Worm (Caenorhabditis elegans) whole organism, L3 larva: ENCODE measurements around the gene Y57A10A.2.

Source experiments
- R02D3.7 ChIP-seq: fragments of 150-350 bp; optimal IDR thresholded peaks from 2 replicates; lab custom pipeline; 2014; ENCODE audit warnings: missing biosample characterization, missing genetic modification characterization
- ZK546.5 ChIP-seq: sonication (generic microtip); optimal IDR thresholded peaks from 2 replicates; lab custom pipeline; 2017; ENCODE audit warnings: missing biosample characterization, missing genetic modification characterization
- aly-2 ChIP-seq: fragments of 150-350 bp; optimal IDR thresholded peaks from 2 replicates; lab custom pipeline; 2014; ENCODE audit warnings: missing biosample characterization, missing genetic modification characterization
- ama-1 ChIP-seq: fragments of 150-350 bp; optimal IDR thresholded peaks from 2 replicates; lab custom pipeline; 2018
- ceh-28 ChIP-seq: fragments of 150-350 bp; optimal IDR thresholded peaks from 2 replicates; lab custom pipeline; 2014; ENCODE audit warnings: missing biosample characterization, missing genetic modification reagents, missing genetic modification characterization
- ceh-9 ChIP-seq: sonication (generic microtip); optimal IDR thresholded peaks from 2 replicates; lab custom pipeline; 2018; ENCODE audit warnings: missing biosample characterization, missing genetic modification characterization
- daf-12 ChIP-seq: fragments of 150-350 bp; optimal IDR thresholded peaks from 2 replicates; lab custom pipeline; 2014; ENCODE audit warnings: missing biosample characterization, missing genetic modification reagents, missing genetic modification characterization
- egl-5 ChIP-seq: fragments of 150-350 bp; optimal IDR thresholded peaks from 2 replicates; lab custom pipeline; 2017; ENCODE audit warnings: missing biosample characterization, missing genetic modification reagents, missing genetic modification characterization, inconsistent platforms
- elt-1 ChIP-seq: fragments of 150-350 bp; optimal IDR thresholded peaks from 2 replicates; lab custom pipeline; 2014; ENCODE audit warnings: missing biosample characterization, missing genetic modification characterization
- elt-2 ChIP-seq: sonication (generic microtip); optimal IDR thresholded peaks from 2 replicates; lab custom pipeline; 2016; ENCODE audit warnings: missing genetic modification reagents, mild to moderate bottlenecking, missing genetic modification characterization, missing compliant biosample characterization
- fkh-10 ChIP-seq: sonication (generic microtip); optimal IDR thresholded peaks from 2 replicates; lab custom pipeline; 2017; ENCODE audit warnings: missing biosample characterization, missing genetic modification reagents, missing genetic modification characterization
- fkh-2 ChIP-seq: fragments of 150-350 bp; optimal IDR thresholded peaks from 2 replicates; lab custom pipeline; 2014; ENCODE audit warnings: missing biosample characterization, missing genetic modification reagents, missing genetic modification characterization
- hmg-11 ChIP-seq: sonication (generic microtip); optimal IDR thresholded peaks from 2 replicates; lab custom pipeline; 2016; ENCODE audit warnings: missing genetic modification characterization, missing compliant biosample characterization
- jun-1 ChIP-seq: fragments of 150-350 bp; optimal IDR thresholded peaks from 2 replicates; lab custom pipeline; 2014; ENCODE audit warnings: missing biosample characterization, missing genetic modification reagents, missing genetic modification characterization
- lin-15B ChIP-seq: fragments of 150-350 bp; optimal IDR thresholded peaks from 2 replicates; lab custom pipeline; 2014; ENCODE audit warnings: missing biosample characterization, missing genetic modification characterization
- mdl-1 ChIP-seq: fragments of 150-350 bp; optimal IDR thresholded peaks from 2 replicates; lab custom pipeline; 2014; ENCODE audit warnings: missing biosample characterization, missing genetic modification characterization
- mml-1 ChIP-seq: fragments of 150-350 bp; sonication (generic microtip); optimal IDR thresholded peaks from 3 replicates; lab custom pipeline; 2014; ENCODE audit warnings: missing biosample characterization, missing genetic modification characterization
- nfya-1 ChIP-seq: sonication (generic microtip); optimal IDR thresholded peaks from 2 replicates; lab custom pipeline; 2017; ENCODE audit warnings: missing genetic modification characterization, mild to moderate bottlenecking, missing compliant biosample characterization, antibody characterized with exemption, moderate library complexity; ENCODE audit not compliant: insufficient read depth
- nhr-11 ChIP-seq: fragments of 150-350 bp; optimal IDR thresholded peaks from 2 replicates; lab custom pipeline; 2014; ENCODE audit warnings: missing biosample characterization, missing genetic modification characterization
- nhr-23 ChIP-seq: fragments of 150-350 bp; optimal IDR thresholded peaks from 2 replicates; lab custom pipeline; 2014; ENCODE audit warnings: missing biosample characterization, missing genetic modification reagents, missing genetic modification characterization
- nhr-237 ChIP-seq: fragments of 150-350 bp; optimal IDR thresholded peaks from 2 replicates; lab custom pipeline; 2014; ENCODE audit warnings: missing biosample characterization, missing genetic modification characterization
- nhr-25 ChIP-seq: sonication (generic microtip); optimal IDR thresholded peaks from 2 replicates; lab custom pipeline; 2017; ENCODE audit warnings: missing biosample characterization, missing genetic modification characterization
- nhr-28 ChIP-seq: fragments of 150-350 bp; optimal IDR thresholded peaks from 2 replicates; lab custom pipeline; 2014; ENCODE audit warnings: missing biosample characterization, missing genetic modification characterization
- nhr-67 ChIP-seq: fragments of 150-350 bp; optimal IDR thresholded peaks from 2 replicates; lab custom pipeline; 2014; ENCODE audit warnings: missing biosample characterization, missing genetic modification characterization
- nhr-76 ChIP-seq: fragments of 150-350 bp; sonication (generic microtip); optimal IDR thresholded peaks from 5 replicates; lab custom pipeline; 2014; ENCODE audit warnings: missing biosample characterization, missing genetic modification characterization
- nhr-77 ChIP-seq: fragments of 150-350 bp; optimal IDR thresholded peaks from 2 replicates; lab custom pipeline; 2014; ENCODE audit warnings: missing biosample characterization, missing genetic modification characterization
- pha-4 ChIP-seq: fragments of 150-350 bp; optimal IDR thresholded peaks from 2 replicates; lab custom pipeline; 2014; ENCODE audit warnings: missing biosample characterization, missing genetic modification reagents, missing genetic modification characterization
- pqm-1 ChIP-seq: fragments of 150-350 bp; optimal IDR thresholded peaks from 2 replicates; lab custom pipeline; 2017; ENCODE audit warnings: missing biosample characterization, missing genetic modification characterization, inconsistent platforms
- sea-2 ChIP-seq: fragments of 150-350 bp; sonication (generic microtip); optimal IDR thresholded peaks from 4 replicates; lab custom pipeline; 2014; ENCODE audit warnings: missing biosample characterization, missing genetic modification reagents, missing genetic modification characterization
- skn-1 ChIP-seq: fragments of 150-350 bp; optimal IDR thresholded peaks from 2 replicates; lab custom pipeline; 2014; ENCODE audit warnings: missing biosample characterization, missing genetic modification characterization
- snpc-4 ChIP-seq: fragments of 150-350 bp; optimal IDR thresholded peaks from 2 replicates; lab custom pipeline; 2014; ENCODE audit warnings: missing biosample characterization, missing genetic modification characterization
- tbx-2 ChIP-seq: sonication (generic microtip); optimal IDR thresholded peaks from 2 replicates; lab custom pipeline; 2016; ENCODE audit warnings: mild to moderate bottlenecking, missing genetic modification characterization, missing compliant biosample characterization
- unc-39 ChIP-seq: sonication (generic microtip); optimal IDR thresholded peaks from 4 replicates; lab custom pipeline; 2017; ENCODE audit warnings: missing biosample characterization, missing genetic modification characterization
- unc-62 ChIP-seq: fragments of 150-350 bp; sonication (generic microtip); optimal IDR thresholded peaks from 4 replicates; lab custom pipeline; 2014; ENCODE audit warnings: missing biosample characterization, missing genetic modification reagents, missing genetic modification characterization
- ztf-11 ChIP-seq: fragments of 150-350 bp; optimal IDR thresholded peaks from 2 replicates; lab custom pipeline; 2014; ENCODE audit warnings: missing biosample characterization, missing genetic modification characterization

Y57A10A.2 gene

DNA sequence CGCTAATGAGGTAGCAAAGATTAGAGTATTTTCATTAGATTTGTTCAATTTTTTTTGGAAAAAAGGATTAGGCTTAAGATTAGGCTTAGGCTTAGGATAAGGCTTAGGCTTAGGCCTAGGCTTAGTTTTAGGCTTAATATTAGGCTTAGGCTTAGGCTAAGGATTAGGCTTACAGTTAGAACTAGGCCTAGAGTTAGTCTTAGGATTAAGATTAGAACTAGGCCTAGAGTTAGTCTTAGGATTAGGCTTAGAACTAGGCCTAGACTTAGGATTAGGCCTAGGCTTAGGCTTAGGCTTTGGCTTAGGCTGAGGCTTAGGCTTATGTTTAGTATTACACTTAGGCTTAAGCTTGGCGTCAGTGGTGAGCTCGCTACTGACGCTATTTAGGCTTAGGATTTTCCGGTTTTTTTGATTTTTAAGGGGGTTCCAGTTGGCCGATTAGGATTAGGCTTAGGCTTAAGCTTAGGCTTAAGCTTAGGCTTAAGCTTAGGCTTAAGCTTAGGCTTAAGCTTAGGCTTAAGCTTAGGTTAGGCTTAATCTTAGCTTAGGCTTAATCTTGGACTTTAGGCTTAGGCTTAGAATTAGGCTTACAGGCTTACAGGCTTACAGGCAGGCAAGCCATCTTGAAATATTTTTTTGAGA is 22.2 kb downstream of the Y57A10A.2 start:
- TF ChIP-seq tbx-2 (tag; lab: Kevin White, UChicago) = no peak
- no peak for TF ChIP-seq lin-15B
- no peak for TF ChIP-seq nhr-25 (tag; lab: Kevin White, UChicago)
- no peak for TF ChIP-seq ztf-11
- TF ChIP-seq mml-1 = no peak
- TF ChIP-seq hmg-11 (tag; lab: Kevin White, UChicago) = no peak
- no peak for TF ChIP-seq jun-1
- TF ChIP-seq nhr-28 (tag; lab: Kevin White, UChicago) = no peak
- TF ChIP-seq aly-2 = no peak
- TF ChIP-seq mdl-1 (tag; lab: Kevin White, UChicago) = no peak
- TF ChIP-seq egl-5 (tag; lab: Kevin White, UChicago) = no peak
- TF ChIP-seq nhr-237 (tag; lab: Kevin White, UChicago) = no peak
- TF ChIP-seq nhr-11 (tag; lab: Kevin White, UChicago) = no peak
- TF ChIP-seq ceh-28 (tag; lab: Kevin White, UChicago) = no peak
- TF ChIP-seq pqm-1 (tag; lab: Kevin White, UChicago) = no peak
- TF ChIP-seq ZK546.5 (tag; lab: Kevin White, UChicago) = no peak
- no peak for TF ChIP-seq ama-1 (lab: Kevin White, UChicago)

DNA sequence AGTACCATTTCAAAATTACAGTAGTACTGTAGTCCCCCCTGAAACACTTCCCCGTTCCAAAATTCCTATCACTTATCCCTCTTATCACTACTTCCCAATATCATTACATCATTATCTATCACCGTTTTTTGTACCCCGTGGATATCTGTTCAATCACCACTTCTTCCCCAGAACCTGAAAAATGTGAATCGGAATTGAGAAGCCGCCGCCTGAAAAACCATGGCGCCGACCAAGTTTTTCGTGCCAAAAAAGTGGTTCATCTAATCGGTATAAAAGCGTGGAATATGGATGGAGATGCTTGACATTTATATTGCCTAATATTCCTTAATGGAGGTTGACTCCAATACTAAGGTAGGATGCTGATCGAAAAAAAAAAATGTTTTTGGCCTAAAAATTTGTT is 24.8 kb downstream of the Y57A10A.2 start, which contains the start of gene rol-1:
TSS of gene rol-1 (plus strand) at position 301 of the 400 bp plus-strand sequence.
- TF ChIP-seq daf-12 (tag; lab: Kevin White, UChicago) (no peak), R02D3.7 (tag; lab: Kevin White, UChicago) (no peak), ama-1 (lab: Kevin White, UChicago) (no peak), nhr-23 (tag; lab: Kevin White, UChicago) (no peak), nhr-77 (tag; lab: Kevin White, UChicago) (no peak), nhr-237 (tag; lab: Kevin White, UChicago) (no peak), nhr-76 (no peak), elt-2 (tag; lab: Kevin White, UChicago) (no peak), elt-1 (no peak), snpc-4 (tag; lab: Kevin White, UChicago) (no peak)

- TF ChIP-seq ceh-28 (tag; lab: Kevin White, UChicago) (no peak), hmg-11 (tag; lab: Kevin White, UChicago) (no peak), nhr-76 (no peak), nfya-1 (no peak), elt-1 (no peak), fkh-2 (tag; lab: Kevin White, UChicago) (no peak), skn-1 (tag; lab: Kevin White, UChicago) (no peak), aly-2 (no peak), jun-1 (no peak), fkh-10 (no peak), ZK546.5 (tag; lab: Kevin White, UChicago) (no peak), nhr-25 (tag; lab: Kevin White, UChicago) (no peak)
These were observed 28.0 kb downstream of the Y57A10A.2 start for ce11 chrII:12175398-12175797.

DNA sequence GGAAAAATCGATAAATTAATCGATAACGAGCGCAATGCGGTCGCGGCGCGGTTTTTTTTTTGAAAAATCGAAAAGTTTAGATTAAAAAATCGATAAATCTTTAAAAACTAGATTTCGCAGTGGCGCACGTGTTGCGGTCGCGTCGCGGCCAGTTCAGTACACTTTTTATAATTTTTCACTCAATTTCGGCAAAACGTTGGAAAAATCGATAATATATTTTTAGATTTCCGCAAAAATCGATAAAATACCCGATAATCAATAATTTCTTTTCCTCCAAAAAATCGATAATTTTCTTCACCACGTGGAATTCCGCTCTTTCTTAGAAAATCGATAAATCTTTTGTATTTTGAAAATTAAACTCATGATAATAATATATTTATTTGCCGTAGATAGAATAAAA is 29.1 kb downstream of the Y57A10A.2 start:
- TF ChIP-seq nhr-76 = no peak
- no peak for TF ChIP-seq nhr-67 (tag; lab: Kevin White, UChicago)
- TF ChIP-seq unc-62 = no peak
- no peak for TF ChIP-seq lin-15B
- peak; percentile 94 for TF ChIP-seq ceh-28 (tag; lab: Kevin White, UChicago)
- no peak for TF ChIP-seq daf-12 (tag; lab: Kevin White, UChicago)
- TF ChIP-seq egl-5 (tag; lab: Kevin White, UChicago) = no peak
- TF ChIP-seq nhr-237 (tag; lab: Kevin White, UChicago) = no peak
- TF ChIP-seq, all 47 proteins: peak for 1

- peak; percentile 21 for TF ChIP-seq pha-4 (tag; lab: Kevin White, UChicago)
- TF ChIP-seq unc-39 (tag; lab: Kevin White, UChicago) = no peak
- no peak for TF ChIP-seq elt-1
- no peak for TF ChIP-seq nhr-76
- no peak for TF ChIP-seq ceh-28 (tag; lab: Kevin White, UChicago)
- no peak for TF ChIP-seq jun-1
- no peak for TF ChIP-seq ceh-9 (tag; lab: Kevin White, UChicago)
- TF ChIP-seq lin-15B = peak; percentile 7
- TF ChIP-seq pqm-1 (tag; lab: Kevin White, UChicago) = no peak
- peak; percentile 28 for TF ChIP-seq nfya-1
- no peak for TF ChIP-seq sea-2 (GFP tag; lab: Kevin White, UChicago)
These were observed 37.4 kb downstream of the Y57A10A.2 start, which contains the start of gene Y57A10A.13 for ce11 chrII:12184857-12185256. Gene Y57A10A.13 (minus strand): TSS chrII:12184902.
